Fruit fly (Drosophila melanogaster) whole organism, adult: Measurements from ENCODE around the gene CG14073.
A peak's percentile ranks its signal among the peaks of the same experiment; 100 is the strongest.

ENCODE experiments used
- CG11617 ChIP-seq: fragments of 200-800 bp; sonication (Bioruptor generic); optimal IDR thresholded peaks from 2 replicates; lab custom pipeline; 2017; ENCODE audit warnings: mild to moderate bottlenecking, missing biosample characterization, missing genetic modification reagents, missing genetic modification characterization
- CG12768 ChIP-seq: fragments of 200-800 bp; sonication (Bioruptor generic); optimal IDR thresholded peaks from 2 replicates; lab custom pipeline; 2017; ENCODE audit warnings: missing biosample characterization, missing genetic modification characterization, mild to moderate bottlenecking, moderate library complexity, missing genetic modification reagents
- CG14711 ChIP-seq: fragments of 200-800 bp; sonication (Bioruptor generic); optimal IDR thresholded peaks from 2 replicates; lab custom pipeline; 2018; ENCODE audit warnings: missing biosample characterization, mild to moderate bottlenecking, missing genetic modification characterization, moderate library complexity
- CG1620 ChIP-seq: fragments of 200-800 bp; sonication (Bioruptor generic); optimal IDR thresholded peaks from 2 replicates; lab custom pipeline; 2016; ENCODE audit warnings: missing biosample characterization, missing genetic modification characterization
- CG33017 ChIP-seq: fragments of 200-800 bp; sonication (Bioruptor generic); optimal IDR thresholded peaks from 2 replicates; lab custom pipeline; 2018; ENCODE audit warnings: missing biosample characterization, mild to moderate bottlenecking, missing genetic modification characterization, moderate library complexity
- CG5204 ChIP-seq: fragments of 200-800 bp; sonication (Bioruptor generic); optimal IDR thresholded peaks from 2 replicates; lab custom pipeline; 2016; ENCODE audit warnings: missing biosample characterization, missing genetic modification characterization
- CG7045 ChIP-seq: fragments of 200-800 bp; sonication (Bioruptor generic); optimal IDR thresholded peaks from 2 replicates; lab custom pipeline; 2017; ENCODE audit warnings: missing biosample characterization, mild to moderate bottlenecking, missing genetic modification characterization
- CG7101 ChIP-seq: fragments of 200-800 bp; sonication (Bioruptor generic); optimal IDR thresholded peaks from 2 replicates; lab custom pipeline; 2018; ENCODE audit warnings: missing biosample characterization, mild to moderate bottlenecking, missing genetic modification characterization, moderate library complexity
- Clk ChIP-seq: fragments of 200-800 bp; sonication (Bioruptor generic); optimal IDR thresholded peaks from 2 replicates; lab custom pipeline; 2017; ENCODE audit warnings: missing biosample characterization, missing genetic modification characterization
- Crg-1 ChIP-seq: fragments of 200-800 bp; sonication (Bioruptor generic); optimal IDR thresholded peaks from 2 replicates; lab custom pipeline; 2016; ENCODE audit warnings: missing biosample characterization, missing genetic modification characterization
- Hr96 ChIP-seq: fragments of 200-800 bp; sonication (Bioruptor generic); optimal IDR thresholded peaks from 2 replicates; lab custom pipeline; 2016; ENCODE audit warnings: missing biosample characterization, missing genetic modification characterization
- Mnt ChIP-seq: fragments of 200-800 bp; sonication (Bioruptor generic); optimal IDR thresholded peaks from 2 replicates; lab custom pipeline; 2016; ENCODE audit warnings: missing biosample characterization, mild to moderate bottlenecking, missing genetic modification characterization
- bab1 ChIP-seq: fragments of 200-800 bp; sonication (Bioruptor generic); optimal IDR thresholded peaks from 3 replicates; lab custom pipeline; 2019; ENCODE audit warnings: missing biosample characterization, mild to moderate bottlenecking, missing genetic modification characterization, moderate library complexity
- cic ChIP-seq: fragments of 200-800 bp; sonication (Bioruptor generic); optimal IDR thresholded peaks from 2 replicates; lab custom pipeline; 2017; ENCODE audit warnings: missing biosample characterization, mild to moderate bottlenecking, missing genetic modification characterization, moderate library complexity
- cnc ChIP-seq, 2 experiments: fragments of >200 bp; optimal IDR thresholded peaks; 2 replicates each; lab custom pipeline; 2017
- kay ChIP-seq: fragments of 200-800 bp; sonication (Bioruptor generic); peaks from one replicate; lab custom pipeline; 2016; ENCODE audit warnings: missing biosample characterization, missing genetic modification characterization, borderline replicate concordance
- ovo ChIP-seq: fragments of 200-800 bp; sonication (Bioruptor generic); optimal IDR thresholded peaks from 2 replicates; lab custom pipeline; 2016; ENCODE audit warnings: missing biosample characterization, missing genetic modification characterization
- pad ChIP-seq: fragments of 200-800 bp; sonication (Bioruptor generic); optimal IDR thresholded peaks from 3 replicates; lab custom pipeline; 2017; ENCODE audit warnings: missing biosample characterization, missing genetic modification characterization, mild to moderate bottlenecking, moderate library complexity, missing genetic modification reagents
- tj ChIP-seq: fragments of 200-800 bp; sonication (Bioruptor generic); optimal IDR thresholded peaks from 3 replicates; lab custom pipeline; 2017; ENCODE audit warnings: missing biosample characterization, mild to moderate bottlenecking, missing genetic modification characterization, moderate library complexity
- toe ChIP-seq: fragments of 200-800 bp; sonication (Bioruptor generic); optimal IDR thresholded peaks from 2 replicates; lab custom pipeline; 2016; ENCODE audit warnings: missing biosample characterization, missing genetic modification characterization

CG14073 gene

DNA sequence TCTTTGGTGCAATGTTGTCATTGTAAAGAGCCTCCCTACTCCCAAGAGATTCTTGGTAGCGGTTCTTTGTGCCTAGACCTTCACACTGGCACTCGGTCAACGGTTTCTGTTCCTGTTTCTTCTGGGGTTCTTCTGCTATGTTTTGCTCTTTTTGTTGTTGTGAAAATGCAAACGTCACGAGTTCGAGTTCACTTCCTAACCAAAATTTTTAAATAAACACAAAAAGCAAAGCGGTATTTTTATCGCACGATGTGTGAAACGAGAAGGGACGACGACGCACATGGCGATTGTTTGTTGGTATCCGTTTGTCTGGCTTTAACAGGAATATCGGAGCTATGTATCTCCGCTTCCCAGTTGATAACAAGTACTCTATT, 19.5 kb upstream of the CG14073 start:
- TF ChIP-seq cic (GFP tag; lab: Kevin White, UChicago) (no peak), pad (GFP tag; lab: Kevin White, UChicago) (peak; percentile 39)

DNA sequence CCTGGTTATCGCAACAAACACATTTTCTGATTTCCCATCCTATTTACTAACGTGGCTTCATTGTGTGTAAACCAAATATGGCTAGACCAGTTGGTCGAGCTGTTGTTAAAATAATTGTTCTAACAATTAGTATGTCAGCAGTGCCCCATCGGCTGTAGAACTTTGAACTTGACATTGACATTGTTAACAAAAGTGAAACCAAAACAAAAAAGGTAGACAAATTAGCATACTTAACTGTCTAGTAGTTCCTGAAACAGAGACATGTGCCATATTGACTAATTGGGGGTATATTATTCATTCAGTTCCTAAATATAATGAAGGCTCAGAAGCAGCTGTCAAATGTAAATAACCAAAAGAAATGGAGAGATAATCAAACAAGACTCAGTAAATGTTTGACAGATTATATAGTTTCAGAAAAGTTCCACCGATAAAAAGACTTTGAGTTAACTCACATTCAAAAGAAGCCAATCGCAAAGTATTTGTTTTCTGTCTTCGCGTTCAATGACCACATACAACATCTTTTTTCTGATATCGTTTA, 17.3 kb upstream of the CG14073 start:
- no peak for TF ChIP-seq CG12768 (GFP tag; lab: Kevin White, UChicago)
- TF ChIP-seq Clk (GFP tag; lab: Kevin White, UChicago) = no peak
- peak; percentile 58 for TF ChIP-seq kay (GFP tag; lab: Kevin White, UChicago)
- no peak for TF ChIP-seq cic (GFP tag; lab: Kevin White, UChicago)
- TF ChIP-seq CG1620 (GFP tag; lab: Kevin White, UChicago) = peak; percentile 26
- peak; percentile 31 for TF ChIP-seq ovo (GFP tag; lab: Kevin White, UChicago)

- peak; percentile 35 for TF ChIP-seq CG12768 (GFP tag; lab: Kevin White, UChicago)
- TF ChIP-seq cnc (optimal IDR thresholded peaks at IDR 0.05; lab: Kevin White, UChicago) = no peak
- peak; percentile 44 for TF ChIP-seq CG33017 (tag; lab: Kevin White, UChicago)
- TF ChIP-seq CG7101 (tag; lab: Kevin White, UChicago) = no peak
- peak; percentile 70 for TF ChIP-seq cic (GFP tag; lab: Kevin White, UChicago)
These were observed 16.2 kb upstream of the CG14073 start for dm6 chr3L:18836658-18837057.

DNA sequence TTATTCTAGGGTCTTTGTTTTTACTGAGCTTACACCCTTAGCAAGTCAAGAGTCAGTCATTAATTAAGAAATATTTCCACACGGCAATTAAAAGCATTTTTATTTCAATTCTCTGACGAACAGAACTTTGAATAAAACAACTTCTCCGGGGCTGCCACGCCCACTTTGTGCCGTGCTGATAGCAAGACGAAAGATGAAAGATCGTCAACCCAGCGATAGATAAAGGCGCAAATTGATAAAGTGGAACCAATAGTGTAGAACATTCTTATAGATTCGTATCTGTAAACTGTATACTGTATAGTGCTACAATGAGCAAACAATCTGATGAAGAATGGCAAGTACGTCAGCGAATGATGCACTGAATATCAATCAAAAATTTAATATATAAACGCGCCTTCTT, 14.4 kb upstream of the CG14073 start:
- no peak for TF ChIP-seq pad (GFP tag; lab: Kevin White, UChicago)
- no peak for TF ChIP-seq kay (GFP tag; lab: Kevin White, UChicago)
- no peak for TF ChIP-seq Crg-1 (GFP tag; lab: Kevin White, UChicago)
- no peak for TF ChIP-seq toe (GFP tag; lab: Kevin White, UChicago)
- no peak for TF ChIP-seq Clk (GFP tag; lab: Kevin White, UChicago)
- no peak for TF ChIP-seq cic (GFP tag; lab: Kevin White, UChicago)
- TF ChIP-seq CG11617 = no peak
- TF ChIP-seq tj (GFP tag; lab: Kevin White, UChicago) = no peak
- TF ChIP-seq CG14711 (tag; lab: Kevin White, UChicago) = no peak
- TF ChIP-seq CG12768 (GFP tag; lab: Kevin White, UChicago) = no peak
- no peak for TF ChIP-seq cnc (optimal IDR thresholded peaks at IDR 0.05; lab: Kevin White, UChicago)
- TF ChIP-seq CG5204 (GFP tag; lab: Kevin White, UChicago) = no peak
- no peak for TF ChIP-seq CG33017 (tag; lab: Kevin White, UChicago)
- TF ChIP-seq bab1 (GFP tag; lab: Kevin White, UChicago) = no peak
- TF ChIP-seq ovo (GFP tag; lab: Kevin White, UChicago) = no peak
- no peak for TF ChIP-seq CG7101 (tag; lab: Kevin White, UChicago)
- no peak for TF ChIP-seq Mnt (GFP tag; lab: Kevin White, UChicago)
- no peak for TF ChIP-seq Hr96 (GFP tag; lab: Kevin White, UChicago)
- TF ChIP-seq CG1620 (GFP tag; lab: Kevin White, UChicago) = no peak
- no peak for TF ChIP-seq CG7045

dm6 chr3L:18833234-18833633, 12.8 kb upstream of the CG14073 start:
- TF ChIP-seq tj (GFP tag; lab: Kevin White, UChicago) = peak; percentile 74
- TF ChIP-seq CG12768 (GFP tag; lab: Kevin White, UChicago) = no peak
- peak; percentile 4 for TF ChIP-seq CG7101 (tag; lab: Kevin White, UChicago)

- TF ChIP-seq CG33017 (tag; lab: Kevin White, UChicago) (no peak), CG1620 (GFP tag; lab: Kevin White, UChicago) (no peak), CG14711 (tag; lab: Kevin White, UChicago) (no peak), Crg-1 (GFP tag; lab: Kevin White, UChicago) (no peak), kay (GFP tag; lab: Kevin White, UChicago) (no peak), cnc (optimal IDR thresholded peaks at IDR 0.05; lab: Kevin White, UChicago) (no peak), toe (GFP tag; lab: Kevin White, UChicago) (no peak), pad (GFP tag; lab: Kevin White, UChicago) (no peak), cic (GFP tag; lab: Kevin White, UChicago) (no peak), CG7101 (tag; lab: Kevin White, UChicago) (no peak), CG12768 (GFP tag; lab: Kevin White, UChicago) (no peak), ovo (GFP tag; lab: Kevin White, UChicago) (no peak), bab1 (GFP tag; lab: Kevin White, UChicago) (no peak), CG5204 (GFP tag; lab: Kevin White, UChicago) (no peak), Hr96 (GFP tag; lab: Kevin White, UChicago) (no peak), Mnt (GFP tag; lab: Kevin White, UChicago) (no peak)
These were observed 12.2 kb upstream of the CG14073 start for dm6 chr3L:18832708-18833107.

- TF ChIP-seq CG14711 (tag; lab: Kevin White, UChicago) (no peak), kay (GFP tag; lab: Kevin White, UChicago) (peak; percentile 72), cic (GFP tag; lab: Kevin White, UChicago) (peak; percentile 45), CG11617 (no peak), CG12768 (GFP tag; lab: Kevin White, UChicago) (peak; percentile 48)
These were observed 11.7 kb upstream of the CG14073 start for dm6 chr3L:18832195-18832594.
